Fruit fly (Drosophila melanogaster) whole organism, pupa: ENCODE measurements around the gene CG42232.

ENCODE experiments used
- CG17806 ChIP-seq: fragments of 200-800 bp; sonication (Bioruptor generic); optimal IDR thresholded peaks from 2 replicates; lab custom pipeline; 2018; ENCODE audit warnings: missing biosample characterization, mild to moderate bottlenecking, missing genetic modification characterization, moderate library complexity
- CG34367 ChIP-seq: fragments of 200-800 bp; sonication (Bioruptor generic); optimal IDR thresholded peaks from 2 replicates; lab custom pipeline; 2018; ENCODE audit warnings: missing biosample characterization, mild to moderate bottlenecking, missing genetic modification characterization
- CG4496 ChIP-seq: fragments of 200-800 bp; sonication (Bioruptor generic); IDR thresholded peaks from 3 replicates; pipeline ENCODE4 v1.3.6; 2022; ENCODE audit warnings: missing biosample characterization, missing genetic modification characterization
- CG9948 ChIP-seq: fragments of 200-800 bp; sonication (Bioruptor generic); optimal IDR thresholded peaks from 2 replicates; lab custom pipeline; 2018; ENCODE audit warnings: missing biosample characterization, mild to moderate bottlenecking, missing genetic modification characterization, moderate library complexity
- EcR ChIP-seq: fragments of 200-800 bp; sonication (Bioruptor generic); optimal IDR thresholded peaks from 3 replicates; lab custom pipeline; 2019; ENCODE audit warnings: missing biosample characterization, missing genetic modification characterization, mild to moderate bottlenecking, moderate library complexity, missing genetic modification reagents
- gl ChIP-seq: fragments of 200-800 bp; sonication (Bioruptor generic); optimal IDR thresholded peaks from 2 replicates; lab custom pipeline; 2018; ENCODE audit warnings: missing biosample characterization, mild to moderate bottlenecking, missing genetic modification characterization
- rn ChIP-seq: fragments of 200-800 bp; sonication (Bioruptor generic); IDR thresholded peaks from 2 replicates; pipeline ENCODE4 v1.3.6; 2022; ENCODE audit warnings: missing biosample characterization, missing genetic modification characterization

dm6 chr3R:16472301-16472700 lies 2.8 kb upstream of the CG42232 start, which contains the start of gene Gyc89Da:
- no peak for TF ChIP-seq EcR (GFP tag; lab: Kevin White, UChicago)
- TF ChIP-seq CG9948 (tag; lab: Kevin White, UChicago): no peak
- no peak for TF ChIP-seq CG17806
- no peak for TF ChIP-seq CG34367
- no peak for TF ChIP-seq rn
- TF ChIP-seq gl (tag; lab: Kevin White, UChicago): no peak
- no peak for TF ChIP-seq CG4496
